Fruit fly (Drosophila melanogaster): ENCODE measurements around the gene PolE2.

DNA sequence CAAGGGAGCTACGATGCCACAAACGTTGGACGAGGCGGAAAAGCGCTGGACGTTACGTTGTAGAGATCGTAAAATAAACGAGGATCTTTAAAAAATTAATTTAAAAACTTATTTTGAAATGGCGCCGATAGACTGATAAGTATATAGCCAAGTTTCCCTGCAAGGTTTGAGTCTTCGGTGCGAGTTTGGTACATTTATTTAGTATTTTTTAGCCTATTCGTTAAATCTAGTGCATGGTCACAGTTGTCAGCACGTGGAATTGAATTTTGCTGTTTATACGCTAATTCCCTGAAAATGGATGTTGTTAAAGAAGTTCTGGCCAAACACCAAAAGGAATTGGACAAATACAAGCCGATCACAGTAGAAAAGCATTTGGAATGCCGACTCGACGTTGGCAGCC, 2.1 kb upstream of the PolE2 start, which contains the start of gene CG32409:
- TF ChIP-seq CG5204 (GFP tag; optimal IDR thresholded peaks at IDR 0.05): no peak
- TF ChIP-seq cnc (optimal IDR thresholded peaks at IDR 0.05): no peak
- TF ChIP-seq kay (GFP tag; ENCODE audit: borderline replicate concordance): no peak
- no peak for TF ChIP-seq CG7045 (GFP tag; optimal IDR thresholded peaks at IDR 0.05)
- TF ChIP-seq Mnt (GFP tag; optimal IDR thresholded peaks at IDR 0.05): peak; percentile 98
